Fruit fly (Drosophila melanogaster): ENCODE measurements around the gene CG4537.

- no peak for TF ChIP-seq fkh (GFP tag; optimal IDR thresholded peaks at IDR 0.05)
- TF ChIP-seq OdsH (GFP tag; optimal IDR thresholded peaks at IDR 0.05), result no peak
- no peak for TF ChIP-seq svp (GFP tag)
Measured at dm6 chr2L:9938631-9939256, 48.1 kb downstream of the CG4537 start, which contains the start of the genes Datp and CG4619.
